Worm (Caenorhabditis elegans): ENCODE measurements around the gene timm-17B.1.

ce11 chrIV:4760378-4761084 is 15.2 kb upstream of the timm-17B.1 start, which contains the start of the genes memi-1 and cyp-31A3:
- TF ChIP-seq R02D3.7 (tag; optimal IDR thresholded peaks at IDR 0.05) = no peak
- no peak for TF ChIP-seq elt-2 (tag; optimal IDR thresholded peaks at IDR 0.05)
- TF ChIP-seq elt-1 (tag; optimal IDR thresholded peaks at IDR 0.05) = no peak
- no peak for TF ChIP-seq aly-2 (tag; optimal IDR thresholded peaks at IDR 0.05)
- TF ChIP-seq nhr-76 (tag; optimal IDR thresholded peaks at IDR 0.05) = no peak
- TF ChIP-seq pha-4 (tag; optimal IDR thresholded peaks at IDR 0.05) = no peak
- no peak for TF ChIP-seq ama-1 (optimal IDR thresholded peaks at IDR 0.05)
- TF ChIP-seq daf-12 (tag; optimal IDR thresholded peaks at IDR 0.05) = no peak
- no peak for TF ChIP-seq ztf-4 (tag; optimal IDR thresholded peaks at IDR 0.05)
- TF ChIP-seq mdl-1 (tag; optimal IDR thresholded peaks at IDR 0.05) = no peak

All from whole organism, L3 larva.